Worm (Caenorhabditis elegans): ENCODE results near the gene F59E12.3.

DNA sequence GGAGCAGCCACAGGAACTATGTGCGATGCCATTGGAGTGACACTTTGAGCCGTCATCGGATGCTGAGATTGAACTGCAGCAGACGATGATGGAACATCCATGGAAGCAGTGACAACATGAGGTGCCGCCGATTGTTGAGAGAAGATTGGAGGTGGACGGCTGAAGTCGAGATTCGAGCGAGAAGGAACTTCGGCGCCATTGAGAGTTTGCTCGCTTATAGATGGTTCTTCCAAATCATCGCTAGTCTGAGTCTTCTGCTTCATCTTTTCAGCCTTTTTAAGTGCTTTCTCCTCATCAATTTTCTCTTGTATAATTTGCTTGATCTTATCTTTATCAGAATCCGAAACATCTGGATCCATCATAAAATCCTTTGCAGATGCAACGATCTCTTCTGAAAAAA lies 4.0 kb downstream of the F59E12.3 start:
- TF ChIP-seq egl-27 (tag; optimal IDR thresholded peaks at IDR 0.05) (no peak), elt-3 (tag; optimal IDR thresholded peaks at IDR 0.05) (no peak), lsy-2 (tag; optimal IDR thresholded peaks at IDR 0.05) (no peak), nhr-23 (tag; optimal IDR thresholded peaks at IDR 0.05) (no peak), ZK546.5 (tag; optimal IDR thresholded peaks at IDR 0.05) (no peak), unc-62 (GFP tag; optimal IDR thresholded peaks at IDR 0.05) (no peak), ztf-11 (tag; optimal IDR thresholded peaks at IDR 0.05) (no peak), nhr-77 (tag; optimal IDR thresholded peaks at IDR 0.05) (no peak), C34F6.9 (tag; optimal IDR thresholded peaks at IDR 0.05) (no peak)
